Fruit fly (Drosophila melanogaster) S2 (cell line): ENCODE data around the gene Klp3A.

ENCODE experiments used
- CG8478 ChIP-seq: fragments of >200 bp; optimal IDR thresholded peaks from 2 replicates; lab custom pipeline; 2018
- CTCF ChIP-seq, 2 experiments: fragments of >200 bp; optimal IDR thresholded peaks; 2 replicates each; lab custom pipeline; 2018

dm6 chrX:2636825-2637535 is 33.1 kb upstream of the Klp3A start:
- TF ChIP-seq CTCF (optimal IDR thresholded peaks at IDR 0.05; lab: Kevin White, UChicago), result no peak
- TF ChIP-seq CG8478 (lab: Kevin White, UChicago), result no peak
